Worm (Caenorhabditis elegans): ENCODE measurements around the gene C55A6.4.
A peak's percentile ranks its signal among the peaks of the same experiment; 100 is the strongest.

C55A6.4 gene

DNA sequence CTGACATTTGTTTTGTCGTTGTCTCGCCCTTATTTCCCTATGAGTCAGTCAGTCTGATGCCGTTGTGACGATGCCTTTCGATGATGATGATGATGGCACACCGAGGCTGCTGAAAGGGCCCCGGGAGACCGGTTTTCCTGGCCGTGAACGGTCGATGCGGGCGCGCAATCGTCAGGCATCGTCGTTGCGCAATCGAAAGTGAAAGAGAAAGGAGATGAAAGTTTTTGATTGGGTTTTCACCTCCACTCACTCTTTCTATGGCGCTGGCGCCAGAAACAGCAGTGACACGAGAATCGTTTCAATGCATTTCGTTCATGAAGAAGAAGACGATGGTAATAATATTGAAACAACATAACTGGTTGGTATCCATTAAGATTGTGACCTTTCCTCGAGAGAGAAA, 15.3 kb upstream of the C55A6.4 start (continued):
- TF ChIP-seq nhr-25 (tag; optimal IDR thresholded peaks at IDR 0.05; ENCODE audit: borderline replicate concordance, insufficient read depth) (peak; percentile 87), nhr-237 (tag; optimal IDR thresholded peaks at IDR 0.05) (no peak), nhr-42 (GFP tag; IDR thresholded peaks at IDR 0.05) (no peak), lsy-2 (tag; optimal IDR thresholded peaks at IDR 0.05) (no peak), lin-39 (tag; optimal IDR thresholded peaks at IDR 0.05) (no peak), zfp-3 (GFP tag; conservative IDR thresholded peaks at IDR 0.05) (no peak; the same call in 1 of the 2 replicates), Y105C5A.15 (GFP tag; IDR thresholded peaks at IDR 0.05) (no peak), ceh-28 (tag; optimal IDR thresholded peaks at IDR 0.05) (no peak), lir-3 (tag; optimal IDR thresholded peaks at IDR 0.05) (no peak), unc-39 (tag; optimal IDR thresholded peaks at IDR 0.05) (no peak), T20F7.1 (GFP tag; optimal IDR thresholded peaks at IDR 0.05) (no peak), ama-1 (optimal IDR thresholded peaks at IDR 0.05) (peak; percentile 64), zfp-2 (tag; optimal IDR thresholded peaks at IDR 0.05) (no peak), hlh-30 (tag; optimal IDR thresholded peaks at IDR 0.05; ENCODE audit: insufficient read depth) (peak; percentile 36), nhr-77 (tag; optimal IDR thresholded peaks at IDR 0.05) (no peak), zag-1 (tag; optimal IDR thresholded peaks at IDR 0.05) (no peak), tag-97 (GFP tag; IDR thresholded peaks at IDR 0.05) (no peak), mxl-2 (GFP tag; conservative IDR thresholded peaks at IDR 0.05) (no peak), nhr-76 (tag; optimal IDR thresholded peaks at IDR 0.05) (no peak), nhr-111 (GFP tag; optimal IDR thresholded peaks at IDR 0.05) (no peak), dmd-6 (GFP tag; IDR thresholded peaks at IDR 0.05) (no peak), ces-1 (GFP tag; optimal IDR thresholded peaks at IDR 0.05) (no peak), spr-1 (tag; optimal IDR thresholded peaks at IDR 0.05) (no peak), mes-2 (tag; optimal IDR thresholded peaks at IDR 0.05; ENCODE audit: poor library complexity, severe bottlenecking) (peak; percentile 33), hlh-11 (tag; optimal IDR thresholded peaks at IDR 0.05) (peak; percentile 74), daf-8 (GFP tag; IDR thresholded peaks at IDR 0.05) (no peak), pha-4 (GFP tag; IDR thresholded peaks at IDR 0.05) (no peak), pha-4 (tag; optimal IDR thresholded peaks at IDR 0.05) (no peak), F37D6.2 (tag; optimal IDR thresholded peaks at IDR 0.05) (no peak), lin-1 (GFP tag; IDR thresholded peaks at IDR 0.05) (no peak), daf-16 (GFP tag; optimal IDR thresholded peaks at IDR 0.05) (no peak), daf-16 (tag; optimal IDR thresholded peaks at IDR 0.05) (no peak), lin-15B (tag; optimal IDR thresholded peaks at IDR 0.05) (no peak), snpc-4 (tag; optimal IDR thresholded peaks at IDR 0.05) (no peak), tra-1 (GFP tag; IDR thresholded peaks at IDR 0.05) (no peak), fkh-10 (GFP tag; optimal IDR thresholded peaks at IDR 0.05) (no peak), dpl-1 (GFP tag; optimal IDR thresholded peaks at IDR 0.05) (no peak), ZK546.5 (tag; optimal IDR thresholded peaks at IDR 0.05) (no peak), dmd-9 (GFP tag; IDR thresholded peaks at IDR 0.05) (no peak), F44E2.7 (GFP tag; IDR thresholded peaks at IDR 0.05) (no peak), madf-9 (GFP tag; conservative IDR thresholded peaks at IDR 0.05) (no peak), mxl-3 (GFP tag; optimal IDR thresholded peaks at IDR 0.05) (peak; percentile 62), hmg-1.1 (GFP tag; IDR thresholded peaks at IDR 0.05) (peak; percentile 34; the same call in 1 of the 2 replicates), mdl-1 (tag; optimal IDR thresholded peaks at IDR 0.05) (peak in 1 of 2 experiments; percentile 70), egl-43 (GFP tag; IDR thresholded peaks at IDR 0.05) (peak; percentile 72; the same call in 1 of the 2 replicates), F26F4.8 (GFP tag; conservative IDR thresholded peaks at IDR 0.05) (no peak), ceh-44 (GFP tag; IDR thresholded peaks at IDR 0.05) (no peak), set-16 (GFP tag; IDR thresholded peaks at IDR 0.05) (peak; percentile 70), zip-2 (tag; optimal IDR thresholded peaks at IDR 0.05) (no peak), aha-1 (tag) (peak; percentile 69), mep-1 (tag; optimal IDR thresholded peaks at IDR 0.05) (peak; percentile 25), gei-8 (GFP tag; optimal IDR thresholded peaks at IDR 0.05) (no peak), R02D3.7 (tag; optimal IDR thresholded peaks at IDR 0.05) (no peak)

Measured in whole organism, L4 larva.